Fruit fly (Drosophila melanogaster) whole organism, embryonic: ENCODE results near the gene CG6330.

Experiments
- Atf-2 ChIP-seq: fragments of 200-800 bp; sonication (Bioruptor generic); optimal IDR thresholded peaks from 2 replicates; lab custom pipeline; 2016; ENCODE audit warnings: missing biosample characterization, missing genetic modification characterization
- Bdp1 ChIP-seq: fragments of 200-800 bp; sonication (Bioruptor generic); optimal IDR thresholded peaks from 3 replicates; lab custom pipeline; 2016; ENCODE audit warnings: missing biosample characterization, missing genetic modification characterization
- CG13287 ChIP-seq: fragments of 200-800 bp; sonication (Bioruptor generic); IDR thresholded peaks from 2 replicates; pipeline ENCODE4 v1.3.6; 2022; ENCODE audit warnings: missing biosample characterization, missing genetic modification characterization; ENCODE audit not compliant: partially characterized antibody
- CG15269 ChIP-seq: fragments of 200-800 bp; sonication (Bioruptor generic); optimal IDR thresholded peaks from 2 replicates; lab custom pipeline; 2018; ENCODE audit warnings: missing biosample characterization, mild to moderate bottlenecking, missing genetic modification characterization, moderate library complexity
- CG15479 ChIP-seq: fragments of 200-800 bp; sonication (Bioruptor generic); optimal IDR thresholded peaks from 3 replicates; lab custom pipeline; 2019; ENCODE audit warnings: missing biosample characterization, mild to moderate bottlenecking, missing genetic modification characterization, moderate library complexity
- CG17361 ChIP-seq: fragments of 200-800 bp; sonication (Bioruptor generic); IDR thresholded peaks from 3 replicates; pipeline ENCODE4 v1.3.6; 2022; ENCODE audit warnings: missing biosample characterization, missing genetic modification characterization
- CG2120 ChIP-seq: fragments of 200-800 bp; sonication (Bioruptor generic); optimal IDR thresholded peaks from 3 replicates; lab custom pipeline; 2016; ENCODE audit warnings: missing biosample characterization, missing genetic modification characterization
- CG2712 ChIP-seq: fragments of 200-800 bp; optimal IDR thresholded peaks from 3 replicates; lab custom pipeline; 2019; ENCODE audit warnings: missing biosample characterization, mild to moderate bottlenecking, missing genetic modification characterization, moderate library complexity
- CG31441 ChIP-seq: fragments of 200-800 bp; sonication (Bioruptor generic); IDR thresholded peaks from 2 replicates; pipeline ENCODE4 v1.3.6; 2022; ENCODE audit warnings: missing biosample characterization, missing genetic modification characterization
- CG3847 ChIP-seq: fragments of 200-800 bp; sonication (Bioruptor generic); IDR thresholded peaks from 2 replicates; pipeline ENCODE4 v1.3.6; 2022; ENCODE audit warnings: missing biosample characterization, missing genetic modification characterization
- CG42726 ChIP-seq: fragments of 200-800 bp; sonication (Bioruptor generic); IDR thresholded peaks from 2 replicates; pipeline ENCODE4 v1.3.6; 2022; ENCODE audit warnings: missing biosample characterization, missing genetic modification characterization; ENCODE audit not compliant: partially characterized antibody
- CG4282 ChIP-seq: fragments of 200-800 bp; sonication (Bioruptor generic); optimal IDR thresholded peaks from 2 replicates; lab custom pipeline; 2016; ENCODE audit warnings: missing biosample characterization, missing genetic modification characterization
- CG5953 ChIP-seq: fragments of 200-800 bp; sonication (Bioruptor generic); IDR thresholded peaks from 2 replicates; pipeline ENCODE4 v1.3.6; 2022; ENCODE audit warnings: missing biosample characterization, missing genetic modification characterization
- CG6654 ChIP-seq: fragments of 200-800 bp; sonication (Bioruptor generic); optimal IDR thresholded peaks from 2 replicates; lab custom pipeline; 2017; ENCODE audit warnings: missing biosample characterization, mild to moderate bottlenecking, missing genetic modification characterization
- CG6689 ChIP-seq: fragments of 200-800 bp; sonication (Bioruptor generic); IDR thresholded peaks from 2 replicates; pipeline ENCODE4 v1.3.6; 2022; ENCODE audit warnings: missing biosample characterization, missing genetic modification characterization
- CG7745 ChIP-seq: fragments of 200-800 bp; sonication (Bioruptor generic); optimal IDR thresholded peaks from 2 replicates; lab custom pipeline; 2018; ENCODE audit warnings: missing biosample characterization, mild to moderate bottlenecking, missing genetic modification characterization, moderate library complexity
- CG7928 ChIP-seq: fragments of 200-800 bp; sonication (Bioruptor generic); optimal IDR thresholded peaks from 2 replicates; lab custom pipeline; 2017; ENCODE audit warnings: missing biosample characterization, mild to moderate bottlenecking, missing genetic modification characterization
- CG8388 ChIP-seq: fragments of 200-800 bp; sonication (Bioruptor generic); optimal IDR thresholded peaks from 2 replicates; lab custom pipeline; 2019; ENCODE audit warnings: missing biosample characterization, mild to moderate bottlenecking, missing genetic modification characterization, moderate library complexity
- Dip3 ChIP-seq: fragments of 200-800 bp; sonication (Bioruptor generic); optimal IDR thresholded peaks from 3 replicates; lab custom pipeline; 2016; ENCODE audit warnings: missing biosample characterization, missing genetic modification characterization
- GATAe ChIP-seq: fragments of 200-800 bp; sonication (Bioruptor generic); conservative IDR thresholded peaks from 2 replicates; pipeline ENCODE4 v1.3.6; 2022; ENCODE audit warnings: missing biosample characterization, missing genetic modification characterization
- HLH54F ChIP-seq: fragments of 200-800 bp; sonication (Bioruptor generic); optimal IDR thresholded peaks from 3 replicates; lab custom pipeline; 2016; ENCODE audit warnings: missing biosample characterization, missing genetic modification characterization
- Hsf ChIP-seq: fragments of 200-800 bp; sonication (Bioruptor generic); optimal IDR thresholded peaks from 3 replicates; lab custom pipeline; 2016; ENCODE audit warnings: missing biosample characterization, missing genetic modification characterization
- Opbp ChIP-seq: fragments of 200-800 bp; sonication (Bioruptor generic); IDR thresholded peaks from 3 replicates; pipeline ENCODE4 v1.3.6; 2022; ENCODE audit warnings: missing biosample characterization, missing genetic modification characterization; ENCODE audit not compliant: partially characterized antibody
- Ptx1 ChIP-seq: fragments of 200-800 bp; sonication (Bioruptor generic); IDR thresholded peaks from 2 replicates; pipeline ENCODE4 v1.3.6; 2022; ENCODE audit warnings: missing biosample characterization, missing genetic modification characterization
- Scr ChIP-seq: fragments of 200-800 bp; sonication (Bioruptor generic); IDR thresholded peaks from 2 replicates; pipeline ENCODE4 v1.3.6; 2022; ENCODE audit warnings: missing biosample characterization, missing genetic modification characterization; ENCODE audit not compliant: partially characterized antibody
- Spps ChIP-seq: fragments of 200-800 bp; sonication (Bioruptor generic); optimal IDR thresholded peaks from 2 replicates; lab custom pipeline; 2018; ENCODE audit warnings: missing biosample characterization, mild to moderate bottlenecking, missing genetic modification characterization
- Sry-β ChIP-seq: fragments of 200-800 bp; sonication (Bioruptor generic); optimal IDR thresholded peaks from 2 replicates; lab custom pipeline; 2018; ENCODE audit warnings: missing biosample characterization, mild to moderate bottlenecking, missing genetic modification characterization, moderate library complexity
- Usf ChIP-seq: fragments of 200-800 bp; sonication (Bioruptor generic); optimal IDR thresholded peaks from 2 replicates; lab custom pipeline; 2017; ENCODE audit warnings: missing genotype, missing biosample characterization, missing genetic modification characterization
- amos ChIP-seq: fragments of 200-800 bp; sonication (Bioruptor generic); IDR thresholded peaks from 2 replicates; pipeline ENCODE4 v1.3.6; 2022; ENCODE audit warnings: missing biosample characterization, missing genetic modification characterization; ENCODE audit not compliant: partially characterized antibody
- ara ChIP-seq: fragments of 200-800 bp; sonication (Bioruptor generic); IDR thresholded peaks from 2 replicates; pipeline ENCODE4 v1.3.6; 2022; ENCODE audit warnings: missing biosample characterization, missing genetic modification characterization
- ase ChIP-seq: fragments of 200-800 bp; sonication (Bioruptor generic); IDR thresholded peaks from 3 replicates; pipeline ENCODE4 v1.3.6; 2022; ENCODE audit warnings: missing biosample characterization, missing genetic modification characterization
- bbx ChIP-seq: fragments of 200-800 bp; sonication (Bioruptor generic); IDR thresholded peaks from 2 replicates; pipeline ENCODE4 v1.3.6; 2022; ENCODE audit warnings: missing biosample characterization, missing genetic modification characterization; ENCODE audit not compliant: partially characterized antibody
- chm ChIP-seq: fragments of 200-800 bp; sonication (Bioruptor generic); IDR thresholded peaks from 2 replicates; pipeline ENCODE4 v1.3.6; 2022; ENCODE audit warnings: missing biosample characterization, missing genetic modification characterization
- dan ChIP-seq: fragments of 200-800 bp; sonication (Bioruptor generic); IDR thresholded peaks from 2 replicates; pipeline ENCODE4 v1.3.6; 2022; ENCODE audit warnings: missing biosample characterization, missing genetic modification characterization
- eve ChIP-seq, 2 experiments: fragments of >200 bp; optimal IDR thresholded peaks; 2 replicates each; lab custom pipeline; 2017; ENCODE audit warnings: missing biosample characterization in 2 of 2, missing genetic modification characterization in 2 of 2
- gem ChIP-seq: fragments of 200-800 bp; sonication (Bioruptor generic); optimal IDR thresholded peaks from 2 replicates; lab custom pipeline; 2019; ENCODE audit warnings: missing biosample characterization, mild to moderate bottlenecking, missing genetic modification characterization, moderate library complexity
- gt ChIP-seq: fragments of 200-800 bp; sonication (Bioruptor generic); IDR thresholded peaks from 2 replicates; pipeline ENCODE4 v1.3.6; 2022; ENCODE audit warnings: missing biosample characterization, missing genetic modification characterization
- mirr ChIP-seq: fragments of 200-800 bp; sonication (Bioruptor generic); optimal IDR thresholded peaks from 3 replicates; lab custom pipeline; 2018; ENCODE audit warnings: missing biosample characterization, mild to moderate bottlenecking, missing genetic modification characterization
- pita ChIP-seq: fragments of 200-800 bp; sonication (Bioruptor generic); optimal IDR thresholded peaks from 2 replicates; lab custom pipeline; 2017; ENCODE audit warnings: missing biosample characterization, mild to moderate bottlenecking, missing genetic modification characterization
- rib ChIP-seq: fragments of 200-800 bp; sonication (Bioruptor generic); IDR thresholded peaks from 2 replicates; pipeline ENCODE4 v1.3.6; 2022; ENCODE audit warnings: missing biosample characterization, missing genetic modification characterization
- sna ChIP-seq: fragments of 200-800 bp; sonication (Bioruptor generic); IDR thresholded peaks from 2 replicates; pipeline ENCODE4 v1.3.6; 2022; ENCODE audit warnings: missing biosample characterization, missing genetic modification characterization; ENCODE audit not compliant: partially characterized antibody
- sr ChIP-seq: fragments of 200-800 bp; sonication (Bioruptor generic); IDR thresholded peaks from 3 replicates; pipeline ENCODE4 v1.3.6; 2022; ENCODE audit warnings: missing biosample characterization, missing genetic modification characterization
- tap ChIP-seq: fragments of 200-800 bp; optimal IDR thresholded peaks from 3 replicates; lab custom pipeline; 2019; ENCODE audit warnings: missing biosample characterization, mild to moderate bottlenecking, missing genetic modification characterization, moderate library complexity
- trem ChIP-seq: fragments of 200-800 bp; optimal IDR thresholded peaks from 3 replicates; lab custom pipeline; 2019; ENCODE audit warnings: missing biosample characterization, mild to moderate bottlenecking, missing genetic modification characterization, moderate library complexity
- ttk ChIP-seq: fragments of 200-800 bp; sonication (Bioruptor generic); IDR thresholded peaks from 2 replicates; pipeline ENCODE4 v2.1.2; 2022; ENCODE audit warnings: missing biosample characterization, missing genetic modification characterization
- unc-4 ChIP-seq: fragments of 200-800 bp; sonication (Bioruptor generic); IDR thresholded peaks from 2 replicates; pipeline ENCODE4 v1.3.6; 2022; ENCODE audit warnings: missing biosample characterization, missing genetic modification characterization; ENCODE audit not compliant: partially characterized antibody
- wek ChIP-seq: fragments of 200-800 bp; sonication (Bioruptor generic); optimal IDR thresholded peaks from 3 replicates; lab custom pipeline; 2018; ENCODE audit warnings: missing biosample characterization, mild to moderate bottlenecking, missing genetic modification characterization, moderate library complexity
- yki ChIP-seq: fragments of >200 bp; optimal IDR thresholded peaks from 3 replicates; lab custom pipeline; 2018
- zf30C ChIP-seq: fragments of 200-800 bp; sonication (Bioruptor generic); optimal IDR thresholded peaks from 3 replicates; lab custom pipeline; 2018; ENCODE audit warnings: missing biosample characterization, mild to moderate bottlenecking, missing genetic modification characterization

Gene CG6330

DNA sequence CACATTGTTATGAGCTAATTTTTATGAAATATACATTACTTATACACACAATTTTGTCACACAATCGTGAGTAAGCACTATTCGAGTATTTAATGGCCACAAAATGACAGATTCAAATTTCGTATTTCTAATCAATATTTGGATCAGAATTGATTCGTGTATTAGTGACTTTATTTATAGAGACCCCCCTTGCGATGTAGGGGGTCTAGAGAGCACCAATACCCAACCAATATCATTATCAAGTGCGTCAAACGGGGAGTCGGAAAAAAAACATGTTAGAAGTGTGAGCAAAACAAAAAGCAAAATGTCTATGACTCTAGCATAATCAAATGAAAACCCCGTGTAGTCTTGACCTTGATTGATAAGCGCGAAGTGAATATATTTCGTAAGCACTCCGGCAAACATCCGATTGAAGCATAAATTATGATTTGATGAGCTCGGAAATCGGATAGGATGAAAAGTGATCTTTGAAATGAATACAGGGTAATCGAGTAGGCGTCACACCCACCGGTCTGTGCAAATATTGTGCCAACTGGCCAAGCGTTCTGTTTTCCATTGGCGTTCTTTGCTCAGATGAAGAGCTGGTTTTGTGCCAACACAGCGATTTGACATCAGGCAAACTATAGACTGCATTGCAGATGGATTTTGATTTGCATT lies 6.0 kb downstream of the CG6330 start (continued):
- TF ChIP-seq gem (tag; lab: Kevin White, UChicago) = peak; percentile 49
- no peak for TF ChIP-seq tap
- TF ChIP-seq CG6689 (GFP tag; lab: Robert Waterston, UW) = no peak
- no peak for TF ChIP-seq rib (GFP tag; lab: Robert Waterston, UW)
- no peak for TF ChIP-seq gt (GFP tag; lab: Robert Waterston, UW)
- TF ChIP-seq CG31441 (GFP tag; lab: Robert Waterston, UW) = no peak
- TF ChIP-seq CG7745 (tag; lab: Kevin White, UChicago) = no peak
- TF ChIP-seq HLH54F (GFP tag; lab: Kevin White, UChicago) = no peak
- no peak for TF ChIP-seq zf30C (GFP tag; lab: Kevin White, UChicago)
- no peak for TF ChIP-seq CG3847 (GFP tag; lab: Robert Waterston, UW)
- no peak for TF ChIP-seq CG42726 (GFP tag; lab: Robert Waterston, UW)
- no peak for TF ChIP-seq CG15269 (tag; lab: Kevin White, UChicago)
- no peak for TF ChIP-seq chm
- TF ChIP-seq unc-4 (GFP tag; lab: Robert Waterston, UW) = no peak
- no peak for TF ChIP-seq ttk
- no peak for TF ChIP-seq ase
- no peak for TF ChIP-seq CG7928 (GFP tag; lab: Kevin White, UChicago)
- TF ChIP-seq CG4282 (GFP tag; lab: Kevin White, UChicago) = no peak
- no peak for TF ChIP-seq CG15479
- no peak for TF ChIP-seq wek (GFP tag; lab: Kevin White, UChicago)
- no peak for TF ChIP-seq Ptx1 (GFP tag; lab: Robert Waterston, UW)
- peak; percentile 13 for TF ChIP-seq Hsf (GFP tag; lab: Kevin White, UChicago)
- no peak for TF ChIP-seq Bdp1
- no peak for TF ChIP-seq CG17361 (GFP tag; lab: Robert Waterston, UW)
- no peak for TF ChIP-seq Dip3 (GFP tag; lab: Kevin White, UChicago)
- no peak for TF ChIP-seq Spps
- peak; percentile 48 for TF ChIP-seq mirr

- TF ChIP-seq sna (GFP tag; lab: Robert Waterston, UW) (peak; percentile 65), Opbp (GFP tag; lab: Robert Waterston, UW) (peak; percentile 90), CG4282 (GFP tag; lab: Kevin White, UChicago) (no peak), CG8388 (peak; percentile 14), CG15479 (no peak), amos (GFP tag; lab: Robert Waterston, UW) (peak; percentile 82), Atf-2 (GFP tag; lab: Kevin White, UChicago) (no peak), CG2120 (GFP tag; lab: Kevin White, UChicago) (no peak), gt (GFP tag; lab: Robert Waterston, UW) (no peak), sr (GFP tag; lab: Robert Waterston, UW) (no peak), Usf (GFP tag; lab: Kevin White, UChicago) (no peak), Bdp1 (peak; percentile 100), Sry-β (GFP tag; lab: Kevin White, UChicago) (no peak), pita (GFP tag; lab: Kevin White, UChicago) (no peak), bbx (GFP tag; lab: Robert Waterston, UW) (peak; percentile 88), eve (GFP tag; optimal IDR thresholded peaks at IDR 0.05; lab: Kevin White, UChicago) (peak in 1 of 2 experiments; percentile 85), dan (no peak), ara (no peak), CG13287 (GFP tag; lab: Robert Waterston, UW) (peak; percentile 67), GATAe (GFP tag; lab: Robert Waterston, UW) (no peak), CG5953 (GFP tag; lab: Robert Waterston, UW) (no peak), yki (lab: Kevin White, UChicago) (no peak), CG2712 (tag; lab: Kevin White, UChicago) (peak; percentile 43), CG6654 (GFP tag; lab: Kevin White, UChicago) (no peak), trem (tag; lab: Kevin White, UChicago) (peak; percentile 15), Scr (GFP tag; lab: Robert Waterston, UW) (peak; percentile 77)
Observed at dm6 chr3R:26947296-26947880, 10.9 kb downstream of the CG6330 start, which contains the start of gene Spag1. Gene Spag1, plus strand, starts transcription at chr3R:26947830.
